Worm (Caenorhabditis elegans): Measurements from ENCODE around the gene T01G6.10.
A peak's percentile ranks its signal among the peaks of the same experiment; 100 is the strongest.

The T01G6.10 gene

ce11 chrV:501230-501629 is 1.8 kb downstream of the T01G6.10 start, which contains the start of gene str-256:
str-256 (minus strand) TSS chrV:501330.
- TF ChIP-seq nhr-237 (tag; optimal IDR thresholded peaks at IDR 0.05): no peak
- TF ChIP-seq Y55F3AM.14 (GFP tag; optimal IDR thresholded peaks at IDR 0.05): no peak
- TF ChIP-seq ama-1 (optimal IDR thresholded peaks at IDR 0.05): no peak
- no peak for TF ChIP-seq unc-62 (GFP tag; optimal IDR thresholded peaks at IDR 0.05)
- no peak for TF ChIP-seq dmd-4 (tag; optimal IDR thresholded peaks at IDR 0.05)
- no peak for TF ChIP-seq nhr-11 (tag; optimal IDR thresholded peaks at IDR 0.05)
- no peak for TF ChIP-seq C34F6.9 (tag; optimal IDR thresholded peaks at IDR 0.05)
- no peak for TF ChIP-seq unc-39 (tag; optimal IDR thresholded peaks at IDR 0.05)
- no peak for TF ChIP-seq nhr-21 (tag; optimal IDR thresholded peaks at IDR 0.05)
- no peak for TF ChIP-seq ZK546.5 (tag; optimal IDR thresholded peaks at IDR 0.05)
- no peak for TF ChIP-seq skn-1 (tag; optimal IDR thresholded peaks at IDR 0.05)
- no peak for TF ChIP-seq ztf-11 (tag; optimal IDR thresholded peaks at IDR 0.05)
- no peak for TF ChIP-seq nhr-6 (tag; optimal IDR thresholded peaks at IDR 0.05)
- no peak for TF ChIP-seq nhr-10 (tag; optimal IDR thresholded peaks at IDR 0.05)
- no peak for TF ChIP-seq mdl-1 (tag; optimal IDR thresholded peaks at IDR 0.05)
- no peak for TF ChIP-seq fos-1 (tag; optimal IDR thresholded peaks at IDR 0.05)

- TF ChIP-seq unc-62 (GFP tag; optimal IDR thresholded peaks at IDR 0.05): no peak
- no peak for TF ChIP-seq ztf-4 (tag; optimal IDR thresholded peaks at IDR 0.05)
- no peak for TF ChIP-seq ceh-82 (tag; optimal IDR thresholded peaks at IDR 0.05)
- TF ChIP-seq nhr-21 (tag; optimal IDR thresholded peaks at IDR 0.05): no peak
- no peak for TF ChIP-seq C34F6.9 (tag; optimal IDR thresholded peaks at IDR 0.05)
- no peak for TF ChIP-seq lin-11 (tag; optimal IDR thresholded peaks at IDR 0.05)
- TF ChIP-seq nhr-12 (tag; optimal IDR thresholded peaks at IDR 0.05): no peak
- no peak for TF ChIP-seq F13H6.1 (tag; optimal IDR thresholded peaks at IDR 0.05)
- no peak for TF ChIP-seq aly-2 (tag; optimal IDR thresholded peaks at IDR 0.05)
- no peak for TF ChIP-seq unc-55 (GFP tag; optimal IDR thresholded peaks at IDR 0.05)
- no peak for TF ChIP-seq dmd-4 (tag; optimal IDR thresholded peaks at IDR 0.05)
- TF ChIP-seq nhr-6 (tag; optimal IDR thresholded peaks at IDR 0.05): no peak
- no peak for TF ChIP-seq sem-4 (tag; optimal IDR thresholded peaks at IDR 0.05)
Measured at ce11 chrV:500535-500934, 2.5 kb downstream of the T01G6.10 start.

- TF ChIP-seq nhr-21 (tag; optimal IDR thresholded peaks at IDR 0.05) (no peak), ztf-1 (GFP tag; conservative IDR thresholded peaks at IDR 0.05) (no peak), lin-39 (tag; optimal IDR thresholded peaks at IDR 0.05) (no peak), ztf-11 (tag; optimal IDR thresholded peaks at IDR 0.05) (no peak), mab-5 (tag; optimal IDR thresholded peaks at IDR 0.05) (no peak), snpc-4 (tag; optimal IDR thresholded peaks at IDR 0.05) (no peak), nhr-237 (tag; optimal IDR thresholded peaks at IDR 0.05) (no peak), Y55F3AM.14 (GFP tag; optimal IDR thresholded peaks at IDR 0.05) (no peak)
Measured at ce11 chrV:497399-497798, 5.6 kb downstream of the T01G6.10 start, which contains the start of gene T01G6.1. T01G6.1 (plus strand) TSS chrV:497699.

- TF ChIP-seq sem-4 (tag; optimal IDR thresholded peaks at IDR 0.05): no peak
- TF ChIP-seq lin-11 (tag; optimal IDR thresholded peaks at IDR 0.05): no peak
- no peak for TF ChIP-seq nhr-237 (tag; optimal IDR thresholded peaks at IDR 0.05)
- TF ChIP-seq alr-1 (tag; optimal IDR thresholded peaks at IDR 0.05): no peak
- TF ChIP-seq nhr-10 (tag; optimal IDR thresholded peaks at IDR 0.05): no peak
- TF ChIP-seq fos-1 (tag; optimal IDR thresholded peaks at IDR 0.05): peak; percentile 72
- no peak for TF ChIP-seq blmp-1 (tag; optimal IDR thresholded peaks at IDR 0.05; ENCODE audit: insufficient read depth)
- no peak for TF ChIP-seq mdl-1 (tag; optimal IDR thresholded peaks at IDR 0.05)
- no peak for TF ChIP-seq unc-62 (GFP tag; optimal IDR thresholded peaks at IDR 0.05)
- no peak for TF ChIP-seq nhr-25 (tag; optimal IDR thresholded peaks at IDR 0.05)
- no peak for TF ChIP-seq dmd-4 (tag; optimal IDR thresholded peaks at IDR 0.05)
- no peak for TF ChIP-seq ceh-82 (tag; optimal IDR thresholded peaks at IDR 0.05)
- no peak for TF ChIP-seq C34F6.9 (tag; optimal IDR thresholded peaks at IDR 0.05)
- TF ChIP-seq crh-2 (tag; optimal IDR thresholded peaks at IDR 0.05): peak; percentile 27
- no peak for TF ChIP-seq sma-3 (GFP tag; optimal IDR thresholded peaks at IDR 0.05)
- no peak for TF ChIP-seq mab-5 (tag; optimal IDR thresholded peaks at IDR 0.05)
- TF ChIP-seq nhr-12 (tag; optimal IDR thresholded peaks at IDR 0.05): no peak
- TF ChIP-seq ceh-16 (tag; optimal IDR thresholded peaks at IDR 0.05): no peak
- TF ChIP-seq sma-9 (GFP tag; optimal IDR thresholded peaks at IDR 0.05): peak; percentile 73
- no peak for TF ChIP-seq sma-9 (tag; optimal IDR thresholded peaks at IDR 0.05)
- TF ChIP-seq mbf-1 (tag; optimal IDR thresholded peaks at IDR 0.05): no peak
- no peak for TF ChIP-seq peb-1 (tag; optimal IDR thresholded peaks at IDR 0.05)
- TF ChIP-seq ztf-11 (tag; optimal IDR thresholded peaks at IDR 0.05): no peak
- TF ChIP-seq nhr-77 (tag; optimal IDR thresholded peaks at IDR 0.05): no peak
- TF ChIP-seq elt-3 (tag; optimal IDR thresholded peaks at IDR 0.05): no peak
- peak; percentile 20 for TF ChIP-seq gmeb-1 (tag; optimal IDR thresholded peaks at IDR 0.05)
- peak; percentile 48 for TF ChIP-seq nhr-129 (tag; optimal IDR thresholded peaks at IDR 0.05)
- TF ChIP-seq ztf-4 (tag; optimal IDR thresholded peaks at IDR 0.05): no peak
- no peak for TF ChIP-seq nhr-21 (tag; optimal IDR thresholded peaks at IDR 0.05)
- TF ChIP-seq ZK546.5 (tag; optimal IDR thresholded peaks at IDR 0.05): no peak
- no peak for TF ChIP-seq aly-2 (tag; optimal IDR thresholded peaks at IDR 0.05)
- no peak for TF ChIP-seq R02D3.7 (tag; optimal IDR thresholded peaks at IDR 0.05)
- TF ChIP-seq nhr-23 (tag; optimal IDR thresholded peaks at IDR 0.05): no peak
- TF ChIP-seq skn-1 (tag; optimal IDR thresholded peaks at IDR 0.05): no peak
Measured at ce11 chrV:494284-494683, 8.7 kb downstream of the T01G6.10 start, which contains the start of gene nhr-131. nhr-131 (plus strand) TSS chrV:494370.

Measured in whole organism, L2 larva.